Fruit fly (Drosophila melanogaster): ENCODE results near the gene Tomosyn.

- no peak for TF ChIP-seq CG14711 (tag; optimal IDR thresholded peaks at IDR 0.05)
- no peak for TF ChIP-seq CG33017 (tag; optimal IDR thresholded peaks at IDR 0.05)
- TF ChIP-seq CG1620 (GFP tag; optimal IDR thresholded peaks at IDR 0.05): no peak
- no peak for TF ChIP-seq bab1 (GFP tag; optimal IDR thresholded peaks at IDR 0.05)
- TF ChIP-seq ovo (GFP tag; optimal IDR thresholded peaks at IDR 0.05): no peak
- TF ChIP-seq CG12768 (GFP tag; optimal IDR thresholded peaks at IDR 0.05): no peak
- TF ChIP-seq Hr96 (GFP tag; optimal IDR thresholded peaks at IDR 0.05): no peak
Measured at dm6 chrX:12667008-12667407, 35.6 kb downstream of the Tomosyn start.

Data from whole organism, adult.